Fruit fly (Drosophila melanogaster) whole organism, embryonic: Measurements from ENCODE around the gene sti.

ENCODE experiments used
- Ada2b ChIP-seq: fragments of 200-800 bp; sonication (Bioruptor generic); IDR thresholded peaks from 2 replicates; pipeline ENCODE4 v1.3.6; 2022; ENCODE audit warnings: missing biosample characterization, missing genetic modification characterization
- Asciz ChIP-seq: fragments of 200-800 bp; sonication (Bioruptor generic); optimal IDR thresholded peaks from 2 replicates; lab custom pipeline; 2017; ENCODE audit warnings: missing biosample characterization, mild to moderate bottlenecking, missing genetic modification characterization, missing genetic modification reagents
- CG10209 ChIP-seq: fragments of 200-800 bp; sonication (Bioruptor generic); optimal IDR thresholded peaks from 3 replicates; lab custom pipeline; 2017; ENCODE audit warnings: missing biosample characterization, mild to moderate bottlenecking, missing genetic modification characterization, missing genetic modification reagents
- CG11247 ChIP-seq: fragments of 200-800 bp; sonication (Bioruptor generic); IDR thresholded peaks from 2 replicates; pipeline ENCODE4 v1.3.6; 2022; ENCODE audit warnings: missing biosample characterization, missing genetic modification characterization
- CG14050 ChIP-seq: fragments of 200-800 bp; sonication (Bioruptor generic); IDR thresholded peaks from 3 replicates; pipeline ENCODE4 v1.3.6; 2022; ENCODE audit warnings: missing biosample characterization, missing genetic modification characterization
- CG17186 ChIP-seq: fragments of 200-800 bp; sonication (Bioruptor generic); optimal IDR thresholded peaks from 3 replicates; lab custom pipeline; 2017; ENCODE audit warnings: missing biosample characterization, missing genetic modification reagents, missing genetic modification characterization
- CG17328 ChIP-seq: fragments of 200-800 bp; sonication (Bioruptor generic); IDR thresholded peaks from 2 replicates; pipeline ENCODE4 v1.3.6; 2022; ENCODE audit warnings: missing biosample characterization, missing genetic modification characterization
- CG2120 ChIP-seq: fragments of 200-800 bp; sonication (Bioruptor generic); optimal IDR thresholded peaks from 3 replicates; lab custom pipeline; 2016; ENCODE audit warnings: missing biosample characterization, missing genetic modification characterization
- CG31224 ChIP-seq: fragments of 200-800 bp; sonication (Bioruptor generic); IDR thresholded peaks from 2 replicates; pipeline ENCODE4 v1.3.6; 2022; ENCODE audit warnings: missing biosample characterization, missing genetic modification characterization
- CG34422 ChIP-seq: fragments of 200-800 bp; sonication (Bioruptor generic); IDR thresholded peaks from 3 replicates; pipeline ENCODE4 v1.3.6; 2022; ENCODE audit warnings: missing biosample characterization, missing genetic modification characterization
- CG4617 ChIP-seq: fragments of 200-800 bp; sonication (Bioruptor generic); optimal IDR thresholded peaks from 3 replicates; lab custom pipeline; 2016; ENCODE audit warnings: missing biosample characterization, missing genetic modification characterization, borderline replicate concordance
- CG5180 ChIP-seq: fragments of 200-800 bp; sonication (Bioruptor generic); optimal IDR thresholded peaks from 3 replicates; lab custom pipeline; 2017; ENCODE audit warnings: missing biosample characterization, missing genetic modification characterization, mild to moderate bottlenecking, moderate library complexity, missing genetic modification reagents
- CG5953 ChIP-seq: fragments of 200-800 bp; sonication (Bioruptor generic); IDR thresholded peaks from 2 replicates; pipeline ENCODE4 v1.3.6; 2022; ENCODE audit warnings: missing biosample characterization, missing genetic modification characterization
- CG7271 ChIP-seq: fragments of 200-800 bp; sonication (Bioruptor generic); optimal IDR thresholded peaks from 2 replicates; lab custom pipeline; 2018; ENCODE audit warnings: missing biosample characterization, mild to moderate bottlenecking, missing genetic modification characterization, moderate library complexity
- CG7963 ChIP-seq: fragments of 200-800 bp; sonication (Bioruptor generic); IDR thresholded peaks from 3 replicates; pipeline ENCODE4 v1.3.6; 2022; ENCODE audit warnings: missing biosample characterization, missing genetic modification characterization; ENCODE audit not compliant: partially characterized antibody
- CG7987 ChIP-seq: fragments of 200-800 bp; sonication (Bioruptor generic); optimal IDR thresholded peaks from 2 replicates; lab custom pipeline; 2018; ENCODE audit warnings: missing biosample characterization, mild to moderate bottlenecking, missing genetic modification characterization, moderate library complexity
- CG8290 ChIP-seq, 3 experiments: fragments of 200-800 bp; sonication (Bioruptor generic); optimal IDR thresholded peaks; 2 replicates each; lab custom pipeline; 2016 to 2019; ENCODE audit warnings: missing biosample characterization in 3 of 3, missing genetic modification characterization in 3 of 3, mild to moderate bottlenecking in 2 of 3, moderate library complexity in 1 of 3
- CG9817 ChIP-seq: fragments of 200-800 bp; sonication (Bioruptor generic); optimal IDR thresholded peaks from 2 replicates; lab custom pipeline; 2018; ENCODE audit warnings: missing biosample characterization, mild to moderate bottlenecking, missing genetic modification characterization, moderate library complexity
- CG9932 ChIP-seq: fragments of 200-800 bp; sonication (Bioruptor generic); IDR thresholded peaks from 2 replicates; pipeline ENCODE4 v1.3.6; 2022; ENCODE audit warnings: missing biosample characterization, missing genetic modification characterization
- Camta ChIP-seq: fragments of 200-800 bp; sonication (Bioruptor generic); optimal IDR thresholded peaks from 2 replicates; lab custom pipeline; 2016; ENCODE audit warnings: missing biosample characterization, missing genetic modification characterization
- Eip74EF ChIP-seq, 2 experiments: fragments of 200-800 bp in 1 of 2; fragments of >200 bp in 1 of 2; sonication (Bioruptor generic) in 1 of 2; optimal IDR thresholded peaks; 2 replicates each; lab custom pipeline; 2017 to 2019; ENCODE audit warnings: missing biosample characterization in 2 of 2, missing genetic modification characterization in 2 of 2, mild to moderate bottlenecking in 1 of 2, moderate library complexity in 1 of 2
- H2.0 ChIP-seq: fragments of 200-800 bp; sonication (Bioruptor generic); IDR thresholded peaks from 2 replicates; pipeline ENCODE4 v1.3.6; 2022; ENCODE audit warnings: missing biosample characterization, missing genetic modification characterization
- HHEX ChIP-seq: fragments of 200-800 bp; sonication (Bioruptor generic); optimal IDR thresholded peaks from 3 replicates; lab custom pipeline; 2017; ENCODE audit warnings: missing biosample characterization, mild to moderate bottlenecking, missing genetic modification characterization, missing genetic modification reagents
- Neu2 ChIP-seq: fragments of 200-800 bp; sonication (Bioruptor generic); optimal IDR thresholded peaks from 3 replicates; lab custom pipeline; 2016; ENCODE audit warnings: missing biosample characterization, missing genetic modification characterization, borderline replicate concordance
- NfI ChIP-seq: fragments of 200-800 bp; sonication (Bioruptor generic); optimal IDR thresholded peaks from 3 replicates; lab custom pipeline; 2018; ENCODE audit warnings: missing biosample characterization, mild to moderate bottlenecking, missing genetic modification characterization, moderate library complexity
- Poxn ChIP-seq: fragments of 200-800 bp; sonication (Bioruptor generic); IDR thresholded peaks from 2 replicates; pipeline ENCODE4 v1.3.6; 2022; ENCODE audit warnings: missing biosample characterization, missing genetic modification characterization
- Ssrp ChIP-seq: fragments of 200-800 bp; sonication (Bioruptor generic); optimal IDR thresholded peaks from 2 replicates; lab custom pipeline; 2018; ENCODE audit warnings: missing biosample characterization, mild to moderate bottlenecking, missing genetic modification characterization, moderate library complexity
- aop ChIP-seq: fragments of 200-800 bp; sonication (Bioruptor generic); IDR thresholded peaks from 2 replicates; pipeline ENCODE4 v1.3.6; 2022; ENCODE audit warnings: missing biosample characterization, missing genetic modification characterization
- ap ChIP-seq: fragments of 200-800 bp; sonication (Bioruptor generic); IDR thresholded peaks from 2 replicates; pipeline ENCODE4 v1.3.6; 2022; ENCODE audit warnings: missing biosample characterization, missing genetic modification characterization
- ara ChIP-seq: fragments of 200-800 bp; sonication (Bioruptor generic); IDR thresholded peaks from 2 replicates; pipeline ENCODE4 v1.3.6; 2022; ENCODE audit warnings: missing biosample characterization, missing genetic modification characterization
- bab2 ChIP-seq: fragments of 200-800 bp; sonication (Bioruptor generic); optimal IDR thresholded peaks from 2 replicates; lab custom pipeline; 2016; ENCODE audit warnings: missing biosample characterization, missing genetic modification characterization
- br ChIP-seq: fragments of >200 bp; optimal IDR thresholded peaks from 2 replicates; lab custom pipeline; 2017
- crp ChIP-seq, 2 experiments: fragments of 200-800 bp; sonication (Bioruptor generic); optimal IDR thresholded peaks; 2 replicates in 1 of 2; 3 replicates in 1 of 2; lab custom pipeline; 2017; ENCODE audit warnings: missing biosample characterization in 2 of 2, missing genetic modification characterization in 2 of 2, mild to moderate bottlenecking in 1 of 2, moderate library complexity in 1 of 2
- dimm ChIP-seq: fragments of 200-800 bp; sonication (Bioruptor generic); IDR thresholded peaks from 2 replicates; pipeline ENCODE4 v1.3.6; 2022; ENCODE audit warnings: missing biosample characterization, missing genetic modification characterization
- dm ChIP-seq: fragments of 200-800 bp; sonication (Bioruptor generic); optimal IDR thresholded peaks from 3 replicates; lab custom pipeline; 2016; ENCODE audit warnings: missing biosample characterization, missing genetic modification characterization
- esg ChIP-seq: fragments of 200-800 bp; sonication (Bioruptor generic); conservative IDR thresholded peaks from 2 replicates; pipeline ENCODE4 v1.3.6; 2022; ENCODE audit warnings: missing biosample characterization, missing genetic modification characterization
- ewg ChIP-seq: fragments of 200-800 bp; sonication (Bioruptor generic); optimal IDR thresholded peaks from 3 replicates; lab custom pipeline; 2017; ENCODE audit warnings: mild to moderate bottlenecking, missing biosample characterization, missing genetic modification reagents, missing genetic modification characterization
- fd3F ChIP-seq: fragments of 200-800 bp; sonication (Bioruptor generic); optimal IDR thresholded peaks from 2 replicates; lab custom pipeline; 2018; ENCODE audit warnings: missing biosample characterization, mild to moderate bottlenecking, missing genetic modification characterization, moderate library complexity
- fru ChIP-seq: fragments of >200 bp; optimal IDR thresholded peaks from 2 replicates; lab custom pipeline; 2017
- ftz-f1 ChIP-seq: fragments of 200-800 bp; sonication (Bioruptor generic); optimal IDR thresholded peaks from 2 replicates; lab custom pipeline; 2016; ENCODE audit warnings: missing biosample characterization, missing genetic modification characterization
- gt ChIP-seq: fragments of 200-800 bp; sonication (Bioruptor generic); IDR thresholded peaks from 2 replicates; pipeline ENCODE4 v1.3.6; 2022; ENCODE audit warnings: missing biosample characterization, missing genetic modification characterization
- h ChIP-seq: fragments of >200 bp; optimal IDR thresholded peaks from 2 replicates; lab custom pipeline; 2017
- hb ChIP-seq: fragments of 200-800 bp; sonication (Bioruptor generic); IDR thresholded peaks from 3 replicates; pipeline ENCODE4 v1.3.6; 2022; ENCODE audit warnings: missing biosample characterization, missing genetic modification characterization; ENCODE audit not compliant: partially characterized antibody
- jumu ChIP-seq: fragments of 200-800 bp; sonication (Bioruptor generic); optimal IDR thresholded peaks from 3 replicates; lab custom pipeline; 2016; ENCODE audit warnings: missing biosample characterization, missing genetic modification characterization
- kay ChIP-seq: fragments of 200-800 bp; sonication (Bioruptor generic); optimal IDR thresholded peaks from 2 replicates; lab custom pipeline; 2016; ENCODE audit warnings: missing biosample characterization, missing genetic modification characterization
- mam ChIP-seq: fragments of 200-800 bp; sonication (Bioruptor generic); optimal IDR thresholded peaks from 3 replicates; lab custom pipeline; 2016; ENCODE audit warnings: missing biosample characterization, missing genetic modification characterization
- slbo ChIP-seq: fragments of 200-800 bp; sonication (Bioruptor generic); IDR thresholded peaks from 2 replicates; pipeline ENCODE4 v1.3.6; 2022; ENCODE audit warnings: missing biosample characterization, missing genetic modification characterization
- stwl ChIP-seq: fragments of 200-800 bp; sonication (Bioruptor generic); optimal IDR thresholded peaks from 3 replicates; lab custom pipeline; 2018; ENCODE audit warnings: missing biosample characterization, mild to moderate bottlenecking, missing genetic modification characterization, moderate library complexity
- tap ChIP-seq: fragments of 200-800 bp; optimal IDR thresholded peaks from 3 replicates; lab custom pipeline; 2019; ENCODE audit warnings: missing biosample characterization, mild to moderate bottlenecking, missing genetic modification characterization, moderate library complexity
- zfh1 ChIP-seq: fragments of 200-800 bp; sonication (Bioruptor generic); IDR thresholded peaks from 3 replicates; pipeline ENCODE4 v1.3.6; 2022; ENCODE audit warnings: missing biosample characterization, missing genetic modification characterization

Gene sti

dm6 chr3L:12523941-12524340 is 9.3 kb upstream of the sti start, which contains the start of the genes ver and Gcn5 (continued):
- TF ChIP-seq esg: peak; percentile 89
- peak; percentile 62 for TF ChIP-seq dm
- peak; percentile 93 for TF ChIP-seq NfI (GFP tag; lab: Kevin White, UChicago)
- TF ChIP-seq ap (GFP tag; lab: Robert Waterston, UW): peak; percentile 84
- TF ChIP-seq stwl (tag; lab: Kevin White, UChicago): peak; percentile 93
- TF ChIP-seq zfh1 (GFP tag; lab: Robert Waterston, UW): peak; percentile 95
- TF ChIP-seq CG5953 (GFP tag; lab: Robert Waterston, UW): peak; percentile 88
- peak; percentile 78 for TF ChIP-seq jumu (GFP tag; lab: Kevin White, UChicago)
- peak; percentile 92 for TF ChIP-seq Ada2b (GFP tag; lab: Robert Waterston, UW)
- peak; percentile 88 for TF ChIP-seq tap (tag; lab: Kevin White, UChicago)
- TF ChIP-seq CG9817 (tag; lab: Kevin White, UChicago): peak; percentile 88
- TF ChIP-seq hb (GFP tag; lab: Robert Waterston, UW): no peak
- TF ChIP-seq Asciz (GFP tag; lab: Kevin White, UChicago): peak; percentile 87
- no peak for TF ChIP-seq br (lab: Kevin White, UChicago)
- TF ChIP-seq CG34422 (GFP tag; lab: Robert Waterston, UW): peak; percentile 94
- TF ChIP-seq H2.0 (GFP tag; lab: Robert Waterston, UW): peak; percentile 93
- no peak for TF ChIP-seq CG7963
- peak in 1 of 2 experiments; percentile 65 for TF ChIP-seq crp (GFP tag; optimal IDR thresholded peaks at IDR 0.05; lab: Kevin White, UChicago)
- peak; percentile 93 for TF ChIP-seq HHEX (GFP tag; lab: Kevin White, UChicago)
- TF ChIP-seq Neu2 (GFP tag; lab: Kevin White, UChicago): no peak
- TF ChIP-seq CG31224: peak; percentile 86
- TF ChIP-seq CG11247 (GFP tag; lab: Robert Waterston, UW): peak; percentile 95
- peak; percentile 77 for TF ChIP-seq gt (GFP tag; lab: Robert Waterston, UW)
- TF ChIP-seq CG4617: peak; percentile 74
- TF ChIP-seq fd3F (GFP tag; lab: Kevin White, UChicago): peak; percentile 92
- peak; percentile 69 for TF ChIP-seq CG8290 (GFP tag; optimal IDR thresholded peaks at IDR 0.05; lab: Kevin White, UChicago)
- TF ChIP-seq CG8290 (tag; optimal IDR thresholded peaks at IDR 0.05; lab: Kevin White, UChicago): peak; percentile 52 to 83
- 0 out of 2 replicates have a peak, but pooled peaks have one; percentile 52 for TF ChIP-seq aop
- TF ChIP-seq h: no peak
- TF ChIP-seq ara (GFP tag; lab: Robert Waterston, UW): peak; percentile 89
- peak; percentile 90 for TF ChIP-seq ewg (GFP tag; lab: Kevin White, UChicago)
- peak; percentile 81 for TF ChIP-seq CG7987
- TF ChIP-seq bab2 (GFP tag; lab: Kevin White, UChicago): peak; percentile 90
- peak; percentile 92 for TF ChIP-seq mam (GFP tag; lab: Kevin White, UChicago)
- no peak for TF ChIP-seq fru (lab: Kevin White, UChicago)
- peak; percentile 96 for TF ChIP-seq CG2120 (GFP tag; lab: Kevin White, UChicago)
- TF ChIP-seq slbo: peak; percentile 95
- TF ChIP-seq CG7271 (tag; lab: Kevin White, UChicago): peak; percentile 70
- peak; percentile 74 for TF ChIP-seq CG5180 (GFP tag; lab: Kevin White, UChicago)
- TF ChIP-seq CG10209 (GFP tag; lab: Kevin White, UChicago): peak; percentile 95
- TF ChIP-seq Poxn (GFP tag; lab: Robert Waterston, UW): peak; percentile 78; the same call in 1 of the 2 replicates
- peak; percentile 93 for TF ChIP-seq CG14050
- TF ChIP-seq Camta (GFP tag; lab: Kevin White, UChicago): peak; percentile 80
- peak; percentile 95 for TF ChIP-seq CG9932 (GFP tag; lab: Robert Waterston, UW)
- peak; percentile 78 for TF ChIP-seq CG17186 (GFP tag; lab: Kevin White, UChicago)
- TF ChIP-seq ftz-f1: peak; percentile 32
- TF ChIP-seq CG17328: peak; percentile 94
- TF ChIP-seq dimm (GFP tag; lab: Robert Waterston, UW): peak; percentile 79
- TF ChIP-seq Ssrp: peak; percentile 90
- TF ChIP-seq Eip74EF (GFP tag; optimal IDR thresholded peaks at IDR 0.05; lab: Kevin White, UChicago): peak in 1 of 2 experiments; percentile 81
- TF ChIP-seq kay (GFP tag; lab: Kevin White, UChicago): peak; percentile 62
